Worm (Caenorhabditis elegans): Measurements from ENCODE around the gene tex-2.
A peak's percentile ranks its signal among the peaks of the same experiment; 100 is the strongest.

tex-2 gene

ce11 chrII:5841866-5842265, 31.5 kb downstream of the tex-2 start, which contains the start of gene nep-25:
TSS of gene nep-25 (plus strand) at chrII:5842240.
- TF ChIP-seq ceh-16 (tag; optimal IDR thresholded peaks at IDR 0.05) (no peak), aly-2 (tag; optimal IDR thresholded peaks at IDR 0.05) (no peak), ceh-82 (tag; optimal IDR thresholded peaks at IDR 0.05) (no peak), peb-1 (tag; optimal IDR thresholded peaks at IDR 0.05) (no peak), ZK546.5 (tag; optimal IDR thresholded peaks at IDR 0.05) (no peak), ama-1 (optimal IDR thresholded peaks at IDR 0.05) (no peak), nhr-25 (tag; optimal IDR thresholded peaks at IDR 0.05) (no peak), lin-11 (tag; optimal IDR thresholded peaks at IDR 0.05) (no peak), unc-39 (tag; optimal IDR thresholded peaks at IDR 0.05) (no peak), mbf-1 (tag; optimal IDR thresholded peaks at IDR 0.05) (no peak), sma-3 (GFP tag; optimal IDR thresholded peaks at IDR 0.05) (no peak), nhr-23 (tag; optimal IDR thresholded peaks at IDR 0.05) (no peak), mdl-1 (tag; optimal IDR thresholded peaks at IDR 0.05) (no peak), nhr-129 (tag; optimal IDR thresholded peaks at IDR 0.05) (no peak)

- no peak for TF ChIP-seq sma-3 (GFP tag; optimal IDR thresholded peaks at IDR 0.05)
- no peak for TF ChIP-seq nhr-11 (tag; optimal IDR thresholded peaks at IDR 0.05)
- peak in 1 of 2 experiments; percentile 33 for TF ChIP-seq lsy-2 (tag; optimal IDR thresholded peaks at IDR 0.05)
- TF ChIP-seq F13H6.1 (tag; optimal IDR thresholded peaks at IDR 0.05) = peak; percentile 48
- no peak for TF ChIP-seq ceh-16 (tag; optimal IDR thresholded peaks at IDR 0.05)
- peak; percentile 60 for TF ChIP-seq sma-9 (GFP tag; optimal IDR thresholded peaks at IDR 0.05)
- no peak for TF ChIP-seq sma-9 (tag; optimal IDR thresholded peaks at IDR 0.05)
- no peak for TF ChIP-seq zag-1 (tag; optimal IDR thresholded peaks at IDR 0.05)
- TF ChIP-seq lin-39 (tag; optimal IDR thresholded peaks at IDR 0.05) = no peak
- TF ChIP-seq mab-5 (tag; optimal IDR thresholded peaks at IDR 0.05) = peak; percentile 25
- TF ChIP-seq nhr-129 (tag; optimal IDR thresholded peaks at IDR 0.05) = peak; percentile 45
- no peak for TF ChIP-seq egl-27 (tag; optimal IDR thresholded peaks at IDR 0.05)
- TF ChIP-seq elt-3 (tag; optimal IDR thresholded peaks at IDR 0.05) = no peak
Measured at ce11 chrII:5841053-5841547, 32.3 kb downstream of the tex-2 start, which contains the start of gene lec-5. TSS of gene lec-5 (minus strand) at chrII:5841103.

ce11 chrII:5839227-5839626, 34.2 kb downstream of the tex-2 start, which contains the start of gene ZK1248.19:
TSS of gene ZK1248.19 (minus strand) at chrII:5839414.
- TF ChIP-seq nhr-25 (tag; optimal IDR thresholded peaks at IDR 0.05) (no peak), ceh-82 (tag; optimal IDR thresholded peaks at IDR 0.05) (no peak), lsy-2 (tag; optimal IDR thresholded peaks at IDR 0.05) (peak; percentile 4 to 63), nhr-23 (tag; optimal IDR thresholded peaks at IDR 0.05) (no peak), F13H6.1 (tag; optimal IDR thresholded peaks at IDR 0.05) (no peak), elt-1 (tag; optimal IDR thresholded peaks at IDR 0.05) (no peak), mdl-1 (tag; optimal IDR thresholded peaks at IDR 0.05) (no peak), fos-1 (tag; optimal IDR thresholded peaks at IDR 0.05) (no peak), lin-13 (GFP tag; optimal IDR thresholded peaks at IDR 0.05) (no peak), C34F6.9 (tag; optimal IDR thresholded peaks at IDR 0.05) (peak; percentile 36), ceh-16 (tag; optimal IDR thresholded peaks at IDR 0.05) (no peak), alr-1 (tag; optimal IDR thresholded peaks at IDR 0.05) (no peak), unc-55 (GFP tag; optimal IDR thresholded peaks at IDR 0.05) (peak; percentile 57), crh-2 (tag; optimal IDR thresholded peaks at IDR 0.05) (no peak), ama-1 (optimal IDR thresholded peaks at IDR 0.05) (no peak), skn-1 (tag; optimal IDR thresholded peaks at IDR 0.05) (no peak), ztf-4 (tag; optimal IDR thresholded peaks at IDR 0.05) (no peak), sma-3 (GFP tag; optimal IDR thresholded peaks at IDR 0.05) (no peak), nhr-77 (tag; optimal IDR thresholded peaks at IDR 0.05) (no peak), nhr-12 (tag; optimal IDR thresholded peaks at IDR 0.05) (no peak), sem-4 (tag; optimal IDR thresholded peaks at IDR 0.05) (no peak), unc-62 (GFP tag; optimal IDR thresholded peaks at IDR 0.05) (no peak), snpc-4 (tag; optimal IDR thresholded peaks at IDR 0.05) (no peak), egl-27 (tag; optimal IDR thresholded peaks at IDR 0.05) (no peak), nhr-129 (tag; optimal IDR thresholded peaks at IDR 0.05) (peak; percentile 44), mab-5 (tag; optimal IDR thresholded peaks at IDR 0.05) (no peak), lin-11 (tag; optimal IDR thresholded peaks at IDR 0.05) (no peak), ZK546.5 (tag; optimal IDR thresholded peaks at IDR 0.05) (no peak), nhr-6 (tag; optimal IDR thresholded peaks at IDR 0.05) (no peak), peb-1 (tag; optimal IDR thresholded peaks at IDR 0.05) (no peak), nhr-11 (tag; optimal IDR thresholded peaks at IDR 0.05) (no peak), R02D3.7 (tag; optimal IDR thresholded peaks at IDR 0.05) (peak; percentile 67), ztf-1 (GFP tag; conservative IDR thresholded peaks at IDR 0.05) (no peak), unc-39 (tag; optimal IDR thresholded peaks at IDR 0.05) (no peak), elt-3 (tag; optimal IDR thresholded peaks at IDR 0.05) (no peak), ztf-11 (tag; optimal IDR thresholded peaks at IDR 0.05) (no peak), aly-2 (tag; optimal IDR thresholded peaks at IDR 0.05) (no peak), nhr-10 (tag; optimal IDR thresholded peaks at IDR 0.05) (no peak), mbf-1 (tag; optimal IDR thresholded peaks at IDR 0.05) (no peak), sma-9 (GFP tag; optimal IDR thresholded peaks at IDR 0.05) (peak; percentile 13), sma-9 (tag; optimal IDR thresholded peaks at IDR 0.05) (no peak), blmp-1 (tag; optimal IDR thresholded peaks at IDR 0.05; ENCODE audit: insufficient read depth) (no peak), nhr-237 (tag; optimal IDR thresholded peaks at IDR 0.05) (no peak), gmeb-1 (tag; optimal IDR thresholded peaks at IDR 0.05) (peak; percentile 34), zag-1 (tag; optimal IDR thresholded peaks at IDR 0.05) (no peak), dmd-4 (tag; optimal IDR thresholded peaks at IDR 0.05) (no peak)

All from whole organism, L2 larva.